Worm (Caenorhabditis elegans): ENCODE measurements around the gene sdz-5.

DNA sequence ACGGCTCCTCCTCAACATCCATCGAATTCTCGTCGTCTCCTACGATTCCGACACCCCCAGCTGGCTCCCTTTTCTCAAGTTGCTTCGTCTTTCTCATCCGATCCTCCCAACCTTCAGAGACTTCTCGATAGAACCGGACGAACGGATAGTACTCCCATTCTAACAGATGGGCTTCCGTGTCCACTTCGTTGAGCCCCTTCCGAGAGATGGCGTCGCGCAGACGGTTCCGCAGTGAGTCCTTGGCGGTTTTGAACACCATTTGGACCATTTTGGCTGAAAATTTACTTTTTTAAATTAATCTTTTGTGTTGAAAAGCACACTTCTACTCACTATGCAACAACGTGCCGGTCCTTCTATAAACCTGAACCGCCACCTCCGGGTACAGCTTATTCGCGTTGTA, 45.2 kb downstream of the sdz-5 start:
- no peak for TF ChIP-seq snpc-4 (GFP tag; optimal IDR thresholded peaks at IDR 0.05)
- no peak for TF ChIP-seq snpc-4 (tag; optimal IDR thresholded peaks at IDR 0.05)
- no peak for TF ChIP-seq hmg-20 (GFP tag; IDR thresholded peaks at IDR 0.05)
- TF ChIP-seq F57A8.1 (GFP tag; optimal IDR thresholded peaks at IDR 0.05), result no peak
- no peak for TF ChIP-seq bed-1 (GFP tag; IDR thresholded peaks at IDR 0.05)
- TF ChIP-seq ztf-22 (GFP tag; optimal IDR thresholded peaks at IDR 0.05), result no peak
- no peak for TF ChIP-seq ceh-58 (GFP tag; IDR thresholded peaks at IDR 0.05)
- TF ChIP-seq pha-4 (tag; optimal IDR thresholded peaks at IDR 0.05), result no peak
- no peak for TF ChIP-seq efl-1 (GFP tag; optimal IDR thresholded peaks at IDR 0.05)
- no peak for TF ChIP-seq let-526 (GFP tag; IDR thresholded peaks at IDR 0.05)
- TF ChIP-seq ceh-91 (GFP tag; IDR thresholded peaks at IDR 0.05), result no peak
- TF ChIP-seq lin-54 (GFP tag; optimal IDR thresholded peaks at IDR 0.05), result no peak
- no peak for TF ChIP-seq F49E8.2 (tag; optimal IDR thresholded peaks at IDR 0.05; ENCODE audit: insufficient read depth)
